Fruit fly (Drosophila melanogaster) whole organism, embryonic: ENCODE measurements around the gene CG6409.

Source experiments
- Aef1 ChIP-seq: fragments of 200-800 bp; sonication (Bioruptor generic); IDR thresholded peaks from 3 replicates; pipeline ENCODE4 v1.3.6; 2022; ENCODE audit warnings: missing biosample characterization, missing genetic modification characterization
- BEAF-32 ChIP-seq: fragments of 200-800 bp; sonication (Bioruptor generic); optimal IDR thresholded peaks from 3 replicates; lab custom pipeline; 2017; ENCODE audit warnings: missing biosample characterization, missing genetic modification characterization, mild to moderate bottlenecking, moderate library complexity, missing genetic modification reagents
- CG11093 ChIP-seq: fragments of 200-800 bp; sonication (Bioruptor generic); IDR thresholded peaks from 3 replicates; pipeline ENCODE4 v1.3.6; 2022; ENCODE audit warnings: missing biosample characterization, missing genetic modification characterization
- CG11504 ChIP-seq: fragments of 200-800 bp; sonication (Bioruptor generic); optimal IDR thresholded peaks from 3 replicates; lab custom pipeline; 2019; ENCODE audit warnings: missing biosample characterization, mild to moderate bottlenecking, missing genetic modification characterization, moderate library complexity
- CG11695 ChIP-seq: fragments of 200-800 bp; sonication (Bioruptor generic); IDR thresholded peaks from 3 replicates; pipeline ENCODE4 v1.3.6; 2022; ENCODE audit warnings: missing biosample characterization, missing genetic modification characterization
- CG11723 ChIP-seq: fragments of 200-800 bp; sonication (Bioruptor generic); optimal IDR thresholded peaks from 2 replicates; lab custom pipeline; 2017; ENCODE audit warnings: missing biosample characterization, mild to moderate bottlenecking, missing genetic modification characterization
- CG12391 ChIP-seq: fragments of 200-800 bp; sonication (Bioruptor generic); optimal IDR thresholded peaks from 3 replicates; lab custom pipeline; 2018; ENCODE audit warnings: missing biosample characterization, mild to moderate bottlenecking, missing genetic modification characterization, moderate library complexity
- CG1602 ChIP-seq: fragments of 200-800 bp; sonication (Bioruptor generic); optimal IDR thresholded peaks from 3 replicates; lab custom pipeline; 2016; ENCODE audit warnings: missing biosample characterization, missing genetic modification characterization
- CG17612 ChIP-seq: fragments of 200-800 bp; sonication (Bioruptor generic); IDR thresholded peaks from 2 replicates; pipeline ENCODE4 v1.3.6; 2022; ENCODE audit warnings: missing biosample characterization, missing genetic modification characterization
- CG17829 ChIP-seq: fragments of 200-800 bp; optimal IDR thresholded peaks from 2 replicates; lab custom pipeline; 2019; ENCODE audit warnings: missing biosample characterization, mild to moderate bottlenecking, missing genetic modification characterization, moderate library complexity
- CG2202 ChIP-seq: fragments of 200-800 bp; sonication (Bioruptor generic); optimal IDR thresholded peaks from 2 replicates; lab custom pipeline; 2018; ENCODE audit warnings: missing biosample characterization, mild to moderate bottlenecking, missing genetic modification characterization
- CG2875 ChIP-seq: fragments of 200-800 bp; sonication (Bioruptor generic); optimal IDR thresholded peaks from 2 replicates; lab custom pipeline; 2017; ENCODE audit warnings: missing biosample characterization, mild to moderate bottlenecking, missing genetic modification characterization, missing genetic modification reagents
- CG31224 ChIP-seq: fragments of 200-800 bp; sonication (Bioruptor generic); IDR thresholded peaks from 2 replicates; pipeline ENCODE4 v1.3.6; 2022; ENCODE audit warnings: missing biosample characterization, missing genetic modification characterization
- CG3163 ChIP-seq: fragments of 200-800 bp; sonication (Bioruptor generic); optimal IDR thresholded peaks from 3 replicates; lab custom pipeline; 2016; ENCODE audit warnings: missing biosample characterization, missing genetic modification characterization
- CG4854 ChIP-seq: fragments of 200-800 bp; sonication (Bioruptor generic); optimal IDR thresholded peaks from 2 replicates; lab custom pipeline; 2016; ENCODE audit warnings: missing biosample characterization, missing genetic modification characterization, inconsistent platforms
- CG5245 ChIP-seq: fragments of 200-800 bp; sonication (Bioruptor generic); optimal IDR thresholded peaks from 3 replicates; lab custom pipeline; 2016; ENCODE audit warnings: missing biosample characterization, missing genetic modification characterization
- CG5953 ChIP-seq: fragments of 200-800 bp; sonication (Bioruptor generic); IDR thresholded peaks from 2 replicates; pipeline ENCODE4 v1.3.6; 2022; ENCODE audit warnings: missing biosample characterization, missing genetic modification characterization
- CG6765 ChIP-seq: fragments of 200-800 bp; sonication (Bioruptor generic); optimal IDR thresholded peaks from 3 replicates; lab custom pipeline; 2017; ENCODE audit warnings: missing biosample characterization, mild to moderate bottlenecking, missing genetic modification characterization
- CG8359 ChIP-seq: fragments of 200-800 bp; sonication (Bioruptor generic); optimal IDR thresholded peaks from 2 replicates; lab custom pipeline; 2017; ENCODE audit warnings: missing biosample characterization, mild to moderate bottlenecking, missing genetic modification characterization, borderline replicate concordance
- CG8924 ChIP-seq: fragments of 200-800 bp; optimal IDR thresholded peaks from 3 replicates; lab custom pipeline; 2019; ENCODE audit warnings: missing biosample characterization, mild to moderate bottlenecking, missing genetic modification characterization, moderate library complexity
- CoRest ChIP-seq: fragments of 200-800 bp; sonication (Bioruptor generic); optimal IDR thresholded peaks from 3 replicates; lab custom pipeline; 2018; ENCODE audit warnings: missing biosample characterization, mild to moderate bottlenecking, missing genetic modification characterization, moderate library complexity
- E2f2 ChIP-seq: fragments of 200-800 bp; sonication (Bioruptor generic); IDR thresholded peaks from 2 replicates; pipeline ENCODE4 v1.3.6; 2022; ENCODE audit warnings: missing biosample characterization, missing genetic modification characterization
- ERR ChIP-seq: fragments of 200-800 bp; sonication (Bioruptor generic); optimal IDR thresholded peaks from 2 replicates; lab custom pipeline; 2016; ENCODE audit warnings: missing biosample characterization, missing genetic modification characterization
- Fer3 ChIP-seq: fragments of 200-800 bp; sonication (Bioruptor generic); optimal IDR thresholded peaks from 2 replicates; lab custom pipeline; 2018; ENCODE audit warnings: missing biosample characterization, mild to moderate bottlenecking, missing genetic modification characterization, moderate library complexity
- HHEX ChIP-seq: fragments of 200-800 bp; sonication (Bioruptor generic); optimal IDR thresholded peaks from 3 replicates; lab custom pipeline; 2017; ENCODE audit warnings: missing biosample characterization, mild to moderate bottlenecking, missing genetic modification characterization, missing genetic modification reagents
- Hey ChIP-seq: fragments of 200-800 bp; sonication (Bioruptor generic); optimal IDR thresholded peaks from 3 replicates; lab custom pipeline; 2018; ENCODE audit warnings: missing biosample characterization, mild to moderate bottlenecking, missing genetic modification characterization
- Hr3 ChIP-seq: fragments of 200-800 bp; sonication (Bioruptor generic); optimal IDR thresholded peaks from 3 replicates; lab custom pipeline; 2016; ENCODE audit warnings: missing biosample characterization, missing genetic modification characterization
- Hsf ChIP-seq: fragments of 200-800 bp; sonication (Bioruptor generic); optimal IDR thresholded peaks from 3 replicates; lab custom pipeline; 2016; ENCODE audit warnings: missing biosample characterization, missing genetic modification characterization
- Nf-YC ChIP-seq: fragments of 200-800 bp; optimal IDR thresholded peaks from 3 replicates; lab custom pipeline; 2019; ENCODE audit warnings: missing biosample characterization, mild to moderate bottlenecking, missing genetic modification characterization, moderate library complexity
- Poxn ChIP-seq: fragments of 200-800 bp; sonication (Bioruptor generic); IDR thresholded peaks from 2 replicates; pipeline ENCODE4 v1.3.6; 2022; ENCODE audit warnings: missing biosample characterization, missing genetic modification characterization
- Sry-β ChIP-seq: fragments of 200-800 bp; sonication (Bioruptor generic); optimal IDR thresholded peaks from 2 replicates; lab custom pipeline; 2018; ENCODE audit warnings: missing biosample characterization, mild to moderate bottlenecking, missing genetic modification characterization, moderate library complexity
- Usf ChIP-seq: fragments of 200-800 bp; sonication (Bioruptor generic); optimal IDR thresholded peaks from 2 replicates; lab custom pipeline; 2017; ENCODE audit warnings: missing genotype, missing biosample characterization, missing genetic modification characterization
- ac ChIP-seq: fragments of 200-800 bp; sonication (Bioruptor generic); optimal IDR thresholded peaks from 3 replicates; lab custom pipeline; 2017; ENCODE audit warnings: missing biosample characterization, mild to moderate bottlenecking, missing genetic modification characterization
- chif ChIP-seq, 2 experiments: fragments of 200-800 bp; sonication (Bioruptor generic); optimal IDR thresholded peaks; 3 replicates each; lab custom pipeline; 2016; ENCODE audit warnings: missing biosample characterization in 2 of 2, missing genetic modification characterization in 2 of 2
- dmrt11E ChIP-seq: fragments of 200-800 bp; sonication (Bioruptor generic); optimal IDR thresholded peaks from 3 replicates; lab custom pipeline; 2018; ENCODE audit warnings: missing biosample characterization, mild to moderate bottlenecking, missing genetic modification characterization, moderate library complexity
- dmrt99B ChIP-seq: fragments of 200-800 bp; sonication (Bioruptor generic); optimal IDR thresholded peaks from 2 replicates; lab custom pipeline; 2018; ENCODE audit warnings: missing biosample characterization, mild to moderate bottlenecking, missing genetic modification characterization, moderate library complexity
- eyg ChIP-seq: fragments of 200-800 bp; sonication (Bioruptor generic); optimal IDR thresholded peaks from 3 replicates; lab custom pipeline; 2016; ENCODE audit warnings: missing biosample characterization, missing genetic modification characterization
- gro ChIP-seq: fragments of 200-800 bp; sonication (Bioruptor generic); optimal IDR thresholded peaks from 2 replicates; lab custom pipeline; 2016; ENCODE audit warnings: missing biosample characterization, missing genetic modification characterization
- gsb-n ChIP-seq: fragments of 200-800 bp; sonication (Bioruptor generic); optimal IDR thresholded peaks from 3 replicates; lab custom pipeline; 2018; ENCODE audit warnings: missing biosample characterization, mild to moderate bottlenecking, missing genetic modification characterization
- kni ChIP-seq: fragments of 200-800 bp; sonication (Bioruptor generic); optimal IDR thresholded peaks from 3 replicates; lab custom pipeline; 2017; ENCODE audit warnings: mild to moderate bottlenecking, missing biosample characterization, missing genetic modification reagents, missing genetic modification characterization
- nom ChIP-seq: fragments of 200-800 bp; sonication (Bioruptor generic); optimal IDR thresholded peaks from 2 replicates; lab custom pipeline; 2017; ENCODE audit warnings: missing biosample characterization, missing genetic modification characterization, mild to moderate bottlenecking, moderate library complexity, missing genetic modification reagents
- odd ChIP-seq: fragments of 200-800 bp; sonication (Bioruptor generic); optimal IDR thresholded peaks from 2 replicates; lab custom pipeline; 2017; ENCODE audit warnings: missing biosample characterization, mild to moderate bottlenecking, missing genetic modification characterization
- org-1 ChIP-seq: fragments of 200-800 bp; sonication (Bioruptor generic); optimal IDR thresholded peaks from 2 replicates; lab custom pipeline; 2017; ENCODE audit warnings: missing biosample characterization, missing genetic modification characterization
- otp ChIP-seq: fragments of 200-800 bp; sonication (Bioruptor generic); IDR thresholded peaks from 3 replicates; pipeline ENCODE4, ENCODE4 v1.3.6; 2022; ENCODE audit warnings: missing biosample characterization, missing genetic modification characterization
- pan ChIP-seq, 4 experiments: fragments of >200 bp in 3 of 4; fragments of 200-800 bp in 1 of 4; sonication (Bioruptor generic) in 1 of 4; optimal IDR thresholded peaks in 3 of 4; IDR thresholded peaks in 1 of 4; 2 replicates each; pipeline versions ENCODE4 v1.3.6 to Lab custom; 2017 to 2022; ENCODE audit warnings: missing biosample characterization in 2 of 4, missing genetic modification characterization in 2 of 4, mixed read lengths in 1 of 4
- row ChIP-seq: fragments of 200-800 bp; sonication (Bioruptor generic); IDR thresholded peaks from 3 replicates; pipeline ENCODE4 v1.3.6; 2022; ENCODE audit warnings: missing biosample characterization, missing genetic modification characterization
- scrt ChIP-seq: fragments of 200-800 bp; sonication (Bioruptor generic); optimal IDR thresholded peaks from 2 replicates; lab custom pipeline; 2018; ENCODE audit warnings: missing biosample characterization, mild to moderate bottlenecking, missing genetic modification characterization, moderate library complexity
- sug ChIP-seq: fragments of 200-800 bp; optimal IDR thresholded peaks from 2 replicates; lab custom pipeline; 2019; ENCODE audit warnings: missing biosample characterization, mild to moderate bottlenecking, missing genetic modification characterization, moderate library complexity
- trem ChIP-seq: fragments of 200-800 bp; optimal IDR thresholded peaks from 3 replicates; lab custom pipeline; 2019; ENCODE audit warnings: missing biosample characterization, mild to moderate bottlenecking, missing genetic modification characterization, moderate library complexity

The CG6409 gene

DNA sequence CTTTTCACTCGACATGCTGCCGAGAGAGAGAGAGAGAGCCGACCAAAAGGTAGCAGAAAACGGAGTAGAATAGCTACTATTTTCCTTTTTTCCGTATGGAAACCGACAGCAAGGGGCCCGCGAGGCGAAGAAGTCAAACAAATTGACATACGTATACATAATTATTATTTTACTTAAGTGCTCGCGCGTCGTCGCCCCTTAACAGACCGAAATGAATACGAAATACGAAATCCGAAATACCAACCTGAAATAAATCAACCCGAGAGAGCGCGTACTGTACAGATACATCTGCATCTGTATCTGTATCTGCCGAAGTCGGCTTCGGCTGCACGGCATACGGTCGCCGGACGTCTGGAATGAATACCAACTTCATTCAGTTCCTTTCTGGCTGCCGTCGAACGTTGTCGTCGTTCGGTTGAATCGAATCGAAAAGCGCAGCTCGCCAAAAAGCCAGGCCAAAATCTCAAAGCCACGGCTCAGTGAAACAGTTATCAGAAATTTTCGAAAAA, 24.6 kb downstream of the CG6409 start (continued):
- TF ChIP-seq Aef1 (GFP tag; lab: Robert Waterston, UW) (no peak), CG2875 (GFP tag; lab: Kevin White, UChicago) (peak; percentile 60), eyg (no peak), otp (GFP tag; lab: Robert Waterston, UW) (peak; percentile 82), trem (peak; percentile 4), kni (GFP tag; lab: Kevin White, UChicago) (peak; percentile 97), pan (optimal IDR thresholded peaks at IDR 0.05; lab: Kevin White, UChicago) (no peak), pan (GFP tag; optimal IDR thresholded peaks at IDR 0.05 in 1 of 2, IDR thresholded peaks at IDR 0.05 in 1 of 2) (peak in 1 of 2 experiments; percentile 60), CG6765 (GFP tag; lab: Kevin White, UChicago) (peak; percentile 60), org-1 (GFP tag; lab: Kevin White, UChicago) (no peak), CG12391 (tag; lab: Kevin White, UChicago) (peak; percentile 33), ac (GFP tag; lab: Kevin White, UChicago) (no peak), Hr3 (GFP tag; lab: Kevin White, UChicago) (no peak), gsb-n (peak; percentile 31), CG2202 (tag; lab: Kevin White, UChicago) (no peak), dmrt99B (tag; lab: Kevin White, UChicago) (peak; percentile 46), CG5245 (GFP tag; lab: Kevin White, UChicago) (no peak), row (GFP tag; lab: Robert Waterston, UW) (peak; percentile 30; the same call in 1 of the 3 replicates), scrt (peak; percentile 42), dmrt11E (tag; lab: Kevin White, UChicago) (no peak), CG11093 (no peak), CG1602 (GFP tag; lab: Kevin White, UChicago) (no peak), CG5953 (GFP tag; lab: Robert Waterston, UW) (peak; percentile 64), CG3163 (GFP tag; lab: Kevin White, UChicago) (peak; percentile 29), Hsf (GFP tag; lab: Kevin White, UChicago) (no peak), Usf (no peak), Nf-YC (tag; lab: Kevin White, UChicago) (peak; percentile 41), Sry-β (no peak), odd (GFP tag; lab: Kevin White, UChicago) (peak; percentile 32), CG11723 (no peak), ERR (peak; percentile 11), Fer3 (tag; lab: Kevin White, UChicago) (peak; percentile 43), CG8924 (tag; lab: Kevin White, UChicago) (peak; percentile 62), sug (peak; percentile 67), CG4854 (GFP tag; lab: Kevin White, UChicago) (peak; percentile 41), CG11695 (GFP tag; lab: Robert Waterston, UW) (peak; percentile 50; the same call in 1 of the 3 replicates), BEAF-32 (GFP tag; lab: Kevin White, UChicago) (no peak), HHEX (GFP tag; lab: Kevin White, UChicago) (peak; percentile 21), CoRest (tag; lab: Kevin White, UChicago) (peak; percentile 4), CG11504 (tag; lab: Kevin White, UChicago) (peak; percentile 62), gro (GFP tag; lab: Kevin White, UChicago) (peak; percentile 32), Hey (tag; lab: Kevin White, UChicago) (peak; percentile 94), CG31224 (GFP tag; lab: Robert Waterston, UW) (no peak), chif (GFP tag; optimal IDR thresholded peaks at IDR 0.05; lab: Kevin White, UChicago) (peak in 1 of 2 experiments; percentile 45), CG8359 (GFP tag; lab: Kevin White, UChicago) (no peak), Poxn (GFP tag; lab: Robert Waterston, UW) (no peak), E2f2 (GFP tag; lab: Robert Waterston, UW) (peak; percentile 35; the same call in 1 of the 2 replicates), CG17829 (tag; lab: Kevin White, UChicago) (peak; percentile 70), nom (GFP tag; lab: Kevin White, UChicago) (peak; percentile 63), CG17612 (GFP tag; lab: Robert Waterston, UW) (no peak)
